Fruit fly (Drosophila melanogaster) whole organism, adult: ENCODE measurements around the gene CG42504.

Experiments used
- CG11617 ChIP-seq: fragments of 200-800 bp; sonication (Bioruptor generic); optimal IDR thresholded peaks from 2 replicates; lab custom pipeline; 2017; ENCODE audit warnings: mild to moderate bottlenecking, missing biosample characterization, missing genetic modification reagents, missing genetic modification characterization
- CG12768 ChIP-seq: fragments of 200-800 bp; sonication (Bioruptor generic); optimal IDR thresholded peaks from 2 replicates; lab custom pipeline; 2017; ENCODE audit warnings: missing biosample characterization, missing genetic modification characterization, mild to moderate bottlenecking, moderate library complexity, missing genetic modification reagents
- CG14711 ChIP-seq: fragments of 200-800 bp; sonication (Bioruptor generic); optimal IDR thresholded peaks from 2 replicates; lab custom pipeline; 2018; ENCODE audit warnings: missing biosample characterization, mild to moderate bottlenecking, missing genetic modification characterization, moderate library complexity
- CG33017 ChIP-seq: fragments of 200-800 bp; sonication (Bioruptor generic); optimal IDR thresholded peaks from 2 replicates; lab custom pipeline; 2018; ENCODE audit warnings: missing biosample characterization, mild to moderate bottlenecking, missing genetic modification characterization, moderate library complexity
- CG5204 ChIP-seq: fragments of 200-800 bp; sonication (Bioruptor generic); optimal IDR thresholded peaks from 2 replicates; lab custom pipeline; 2016; ENCODE audit warnings: missing biosample characterization, missing genetic modification characterization
- CG7101 ChIP-seq: fragments of 200-800 bp; sonication (Bioruptor generic); optimal IDR thresholded peaks from 2 replicates; lab custom pipeline; 2018; ENCODE audit warnings: missing biosample characterization, mild to moderate bottlenecking, missing genetic modification characterization, moderate library complexity
- Clk ChIP-seq: fragments of 200-800 bp; sonication (Bioruptor generic); optimal IDR thresholded peaks from 2 replicates; lab custom pipeline; 2017; ENCODE audit warnings: missing biosample characterization, missing genetic modification characterization
- Crg-1 ChIP-seq: fragments of 200-800 bp; sonication (Bioruptor generic); optimal IDR thresholded peaks from 2 replicates; lab custom pipeline; 2016; ENCODE audit warnings: missing biosample characterization, missing genetic modification characterization
- Mnt ChIP-seq: fragments of 200-800 bp; sonication (Bioruptor generic); optimal IDR thresholded peaks from 2 replicates; lab custom pipeline; 2016; ENCODE audit warnings: missing biosample characterization, mild to moderate bottlenecking, missing genetic modification characterization
- cic ChIP-seq: fragments of 200-800 bp; sonication (Bioruptor generic); optimal IDR thresholded peaks from 2 replicates; lab custom pipeline; 2017; ENCODE audit warnings: missing biosample characterization, mild to moderate bottlenecking, missing genetic modification characterization, moderate library complexity
- cnc ChIP-seq, 2 experiments: fragments of >200 bp; optimal IDR thresholded peaks; 2 replicates each; lab custom pipeline; 2017
- kay ChIP-seq: fragments of 200-800 bp; sonication (Bioruptor generic); peaks from one replicate; lab custom pipeline; 2016; ENCODE audit warnings: missing biosample characterization, missing genetic modification characterization, borderline replicate concordance
- toe ChIP-seq: fragments of 200-800 bp; sonication (Bioruptor generic); optimal IDR thresholded peaks from 2 replicates; lab custom pipeline; 2016; ENCODE audit warnings: missing biosample characterization, missing genetic modification characterization

- TF ChIP-seq toe (GFP tag; lab: Kevin White, UChicago), result no peak
- no peak for TF ChIP-seq Crg-1 (GFP tag; lab: Kevin White, UChicago)
- no peak for TF ChIP-seq cnc (optimal IDR thresholded peaks at IDR 0.05; lab: Kevin White, UChicago)
- TF ChIP-seq cic, result no peak
- TF ChIP-seq CG33017 (tag; lab: Kevin White, UChicago), result no peak
- no peak for TF ChIP-seq CG14711 (tag; lab: Kevin White, UChicago)
- no peak for TF ChIP-seq Mnt (GFP tag; lab: Kevin White, UChicago)
- TF ChIP-seq CG7101, result no peak
- TF ChIP-seq kay (GFP tag; lab: Kevin White, UChicago), result no peak
- no peak for TF ChIP-seq Clk
- no peak for TF ChIP-seq CG12768
- TF ChIP-seq CG11617 (GFP tag; lab: Kevin White, UChicago), result no peak
- no peak for TF ChIP-seq CG5204 (GFP tag; lab: Kevin White, UChicago)
Observed at dm6 chr3R:11989206-11989605, 42.4 kb downstream of the CG42504 start.
